Fruit fly (Drosophila melanogaster): ENCODE data around the gene CG17896.

The CG17896 gene

DNA sequence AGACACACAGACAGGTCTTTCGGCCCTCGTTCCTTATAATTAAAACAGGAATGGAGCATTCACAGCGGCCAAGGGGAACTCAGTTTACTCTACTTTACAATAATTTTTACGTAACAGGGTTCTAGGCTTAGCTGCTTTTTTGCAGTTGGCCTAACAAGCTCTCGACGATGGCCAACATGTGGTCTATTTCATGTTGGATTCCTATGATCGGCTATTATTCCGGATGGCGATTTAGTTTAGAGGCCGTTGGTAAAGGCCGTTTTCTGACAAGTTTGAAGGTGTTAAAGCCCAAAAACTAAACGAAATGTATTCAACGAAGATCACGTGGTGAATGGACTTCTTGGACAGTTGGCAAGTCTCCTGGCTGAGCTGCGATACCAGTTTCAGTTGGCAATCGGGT, 47.3 kb downstream of the CG17896 start (continued):
- no peak for TF ChIP-seq Lpt (GFP tag; optimal IDR thresholded peaks at IDR 0.05)
- peak; percentile 55 for TF ChIP-seq topi (GFP tag; optimal IDR thresholded peaks at IDR 0.05)
- TF ChIP-seq fd59A (GFP tag; optimal IDR thresholded peaks at IDR 0.05): peak; percentile 23
- TF ChIP-seq CG7368 (GFP tag; optimal IDR thresholded peaks at IDR 0.05): peak; percentile 4
- peak; percentile 47 for TF ChIP-seq esn (GFP tag; optimal IDR thresholded peaks at IDR 0.05)
- no peak for TF ChIP-seq Gug (GFP tag; IDR thresholded peaks at IDR 0.05)
- TF ChIP-seq CG11762 (GFP tag; optimal IDR thresholded peaks at IDR 0.05; ENCODE audit: insufficient read depth): no peak
- no peak for TF ChIP-seq CG9139 (GFP tag; optimal IDR thresholded peaks at IDR 0.05)
- TF ChIP-seq Eip75B (GFP tag; optimal IDR thresholded peaks at IDR 0.05): no peak
- no peak for TF ChIP-seq CG10631 (GFP tag; optimal IDR thresholded peaks at IDR 0.05)
- no peak for TF ChIP-seq fd85E (GFP tag; optimal IDR thresholded peaks at IDR 0.05)
- no peak for TF ChIP-seq CG6276 (GFP tag; optimal IDR thresholded peaks at IDR 0.05)
- no peak for TF ChIP-seq Smox (GFP tag; optimal IDR thresholded peaks at IDR 0.05)
- peak; percentile 6 for TF ChIP-seq Sox15 (GFP tag; optimal IDR thresholded peaks at IDR 0.05)
- peak; percentile 2 for TF ChIP-seq achi (GFP tag; optimal IDR thresholded peaks at IDR 0.05)
- TF ChIP-seq vri (GFP tag; optimal IDR thresholded peaks at IDR 0.05): no peak
- no peak for TF ChIP-seq Eip93F (GFP tag; optimal IDR thresholded peaks at IDR 0.05)
- no peak for TF ChIP-seq CG6163 (GFP tag; IDR thresholded peaks at IDR 0.05)

DNA sequence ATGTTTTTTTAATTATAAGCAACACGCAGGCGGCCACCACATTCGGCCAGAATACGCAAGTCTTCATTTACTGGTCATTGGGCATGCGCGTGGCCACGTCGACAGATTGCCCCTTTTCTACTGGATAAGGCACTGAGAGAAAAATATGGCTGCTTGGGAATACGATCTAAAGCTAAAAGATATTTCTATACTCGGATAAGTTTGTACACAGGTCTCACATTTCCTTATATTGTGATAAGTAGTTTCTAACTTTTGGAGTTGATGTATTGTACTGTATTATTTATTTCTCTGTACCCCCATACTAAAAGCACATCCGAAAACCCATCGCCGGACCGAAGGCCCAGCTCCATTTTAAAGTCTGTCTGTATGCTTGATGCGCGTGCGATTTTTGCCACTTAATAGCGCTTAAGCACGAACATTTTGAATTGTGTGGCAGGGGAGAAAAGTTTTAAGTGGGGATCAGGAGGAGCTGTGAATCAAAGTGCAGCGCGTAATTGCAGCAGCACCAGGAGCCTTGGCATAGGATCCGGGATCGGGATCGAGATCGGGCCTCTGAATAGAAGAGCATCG, 49.2 kb downstream of the CG17896 start:
- TF ChIP-seq CG8632 (GFP tag; optimal IDR thresholded peaks at IDR 0.05): peak; percentile 43
- no peak for TF ChIP-seq Hr4 (GFP tag; optimal IDR thresholded peaks at IDR 0.05)
- peak; percentile 71 for TF ChIP-seq esn (GFP tag; optimal IDR thresholded peaks at IDR 0.05)
- no peak; the same call in 1 of the 2 replicates for TF ChIP-seq CG15336 (GFP tag; IDR thresholded peaks at IDR 0.05)
- TF ChIP-seq CG6854 (GFP tag; optimal IDR thresholded peaks at IDR 0.05): no peak
- no peak for TF ChIP-seq Hr38 (GFP tag; optimal IDR thresholded peaks at IDR 0.05)
- TF ChIP-seq lz (GFP tag; optimal IDR thresholded peaks at IDR 0.05): peak; percentile 58
- TF ChIP-seq OdsH (GFP tag; optimal IDR thresholded peaks at IDR 0.05): peak; percentile 53
- no peak for TF ChIP-seq fkh (GFP tag; optimal IDR thresholded peaks at IDR 0.05)
- peak; percentile 58 for TF ChIP-seq cyc (GFP tag; optimal IDR thresholded peaks at IDR 0.05)
- peak; percentile 69 for TF ChIP-seq CG6163 (GFP tag; IDR thresholded peaks at IDR 0.05)
- TF ChIP-seq CG8319 (GFP tag; optimal IDR thresholded peaks at IDR 0.05): peak; percentile 27
- TF ChIP-seq dsx (GFP tag; optimal IDR thresholded peaks at IDR 0.05; ENCODE audit: poor library complexity, severe bottlenecking): peak; percentile 75
- TF ChIP-seq dac (GFP tag; optimal IDR thresholded peaks at IDR 0.05): no peak
- peak in 1 of 2 experiments; percentile 60 for TF ChIP-seq salr (GFP tag; optimal IDR thresholded peaks at IDR 0.05)
- peak; percentile 47; the same call in 1 of the 3 replicates for TF ChIP-seq CG8119 (GFP tag; IDR thresholded peaks at IDR 0.05)
- TF ChIP-seq CG6792 (GFP tag; optimal IDR thresholded peaks at IDR 0.05): peak; percentile 60
- TF ChIP-seq topi (GFP tag; optimal IDR thresholded peaks at IDR 0.05): peak; percentile 72
- TF ChIP-seq CG1621 (tag; optimal IDR thresholded peaks at IDR 0.05): peak; percentile 70
- peak; percentile 73 for TF ChIP-seq Eip75B (GFP tag; optimal IDR thresholded peaks at IDR 0.05)
- TF ChIP-seq pdm3 (GFP tag; optimal IDR thresholded peaks at IDR 0.05): peak; percentile 60
- TF ChIP-seq Sox102F (GFP tag; optimal IDR thresholded peaks at IDR 0.05): peak; percentile 30
- peak; percentile 58 for TF ChIP-seq CG7368 (GFP tag; optimal IDR thresholded peaks at IDR 0.05)
- no peak for TF ChIP-seq CG11294 (GFP tag; IDR thresholded peaks at IDR 0.05)
- TF ChIP-seq achi (GFP tag; optimal IDR thresholded peaks at IDR 0.05): peak; percentile 60
- peak; percentile 75 for TF ChIP-seq Ets96B (tag; optimal IDR thresholded peaks at IDR 0.05)
- peak; percentile 53 for TF ChIP-seq Hr39 (GFP tag; optimal IDR thresholded peaks at IDR 0.05)
- TF ChIP-seq CG34406 (GFP tag; optimal IDR thresholded peaks at IDR 0.05): peak; percentile 59
- TF ChIP-seq CG11902 (GFP tag; optimal IDR thresholded peaks at IDR 0.05): peak; percentile 17
- peak; percentile 74 for TF ChIP-seq CG3032 (tag; optimal IDR thresholded peaks at IDR 0.05)
- TF ChIP-seq Blimp-1 (GFP tag; optimal IDR thresholded peaks at IDR 0.05): no peak
- peak; percentile 44 for TF ChIP-seq net (GFP tag; optimal IDR thresholded peaks at IDR 0.05)
- peak; percentile 64 for TF ChIP-seq Met (GFP tag; optimal IDR thresholded peaks at IDR 0.05)
- TF ChIP-seq CG6276 (GFP tag; optimal IDR thresholded peaks at IDR 0.05): no peak
- TF ChIP-seq vri (GFP tag; optimal IDR thresholded peaks at IDR 0.05): peak; percentile 39
- TF ChIP-seq CG10631 (GFP tag; optimal IDR thresholded peaks at IDR 0.05): peak; percentile 77
- peak; percentile 92 for TF ChIP-seq Eip78C (GFP tag)
- TF ChIP-seq Ets21C (GFP tag; optimal IDR thresholded peaks at IDR 0.05): peak; percentile 25
- TF ChIP-seq Sox14 (GFP tag; optimal IDR thresholded peaks at IDR 0.05): peak; percentile 60
- peak; percentile 71 for TF ChIP-seq CG3919 (GFP tag; optimal IDR thresholded peaks at IDR 0.05)
- TF ChIP-seq Lpt (GFP tag; optimal IDR thresholded peaks at IDR 0.05): no peak
